Worm (Caenorhabditis elegans) whole organism, L4 larva: Measurements from ENCODE around the gene F53F1.3.

Experiments used
- dpl-1 ChIP-seq: fragments of 150-350 bp; optimal IDR thresholded peaks from 2 replicates; lab custom pipeline; 2014; ENCODE audit warnings: missing biosample characterization, missing genetic modification reagents, missing genetic modification characterization
- fkh-10 ChIP-seq: fragments of 150-350 bp; optimal IDR thresholded peaks from 2 replicates; lab custom pipeline; 2014; ENCODE audit warnings: missing biosample characterization, missing genetic modification reagents, missing genetic modification characterization
- lir-3 ChIP-seq: sonication (generic microtip); optimal IDR thresholded peaks from 2 replicates; lab custom pipeline; 2016; ENCODE audit warnings: mild to moderate bottlenecking, missing genetic modification characterization, missing compliant biosample characterization
- skn-1 ChIP-seq: fragments of 150-350 bp; optimal IDR thresholded peaks from 2 replicates; lab custom pipeline; 2014; ENCODE audit warnings: missing biosample characterization, missing genetic modification characterization

DNA sequence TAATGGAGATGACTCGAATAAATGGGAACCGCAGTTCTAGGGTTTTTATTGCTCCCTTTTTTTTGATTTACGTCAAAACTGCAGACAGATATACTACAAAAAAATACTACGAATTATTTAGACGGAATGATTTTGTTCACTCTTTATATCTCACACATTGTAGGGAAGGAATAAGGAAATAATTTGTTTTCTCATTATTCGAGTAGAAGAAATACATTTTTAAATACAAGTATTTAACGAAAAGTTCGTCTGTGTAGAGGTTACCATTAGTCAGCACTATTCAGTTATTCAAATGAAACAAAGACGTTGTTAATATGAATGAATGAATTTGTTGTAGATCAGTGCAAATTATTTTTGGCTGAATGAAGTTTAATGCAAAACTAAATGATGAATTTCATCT, 18.7 kb downstream of the F53F1.3 start, which contains the start of gene srd-18:
- no peak for TF ChIP-seq fkh-10
- TF ChIP-seq dpl-1 (GFP tag; lab: Kevin White, UChicago) = no peak
- TF ChIP-seq lir-3 (tag; lab: Kevin White, UChicago) = no peak
- no peak for TF ChIP-seq skn-1 (tag; lab: Kevin White, UChicago)
